Worm (Caenorhabditis elegans): ENCODE data around the gene npr-35.

npr-35 gene

DNA sequence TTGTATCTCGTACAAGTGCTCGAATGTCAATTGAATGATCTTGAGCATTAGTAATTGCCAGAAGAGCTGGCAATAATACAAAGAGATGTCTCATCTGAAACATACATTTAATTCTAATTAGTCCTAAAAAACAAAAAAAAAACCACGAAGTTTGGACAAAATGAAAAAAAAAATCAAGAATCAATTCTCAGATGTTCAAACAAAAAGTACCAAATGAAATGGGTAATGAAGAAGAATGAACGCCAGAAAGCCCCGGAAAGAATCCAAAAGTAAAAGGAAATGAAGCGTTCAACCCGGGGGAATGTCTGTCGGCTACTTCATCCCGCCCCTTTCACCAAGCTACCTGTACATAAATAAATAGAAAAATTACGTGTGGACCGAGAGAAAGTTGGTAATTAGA is 25.7 kb upstream of the npr-35 start, which contains the start of gene F33D4.6:
Gene F33D4.6 (minus strand): TSS at position 101 of the 400 bp plus-strand sequence.
- TF ChIP-seq hif-1 (tag; optimal IDR thresholded peaks at IDR 0.05) (no peak), ceh-28 (tag; optimal IDR thresholded peaks at IDR 0.05) (no peak), daf-16 (GFP tag; optimal IDR thresholded peaks at IDR 0.05) (no peak), daf-16 (tag; optimal IDR thresholded peaks at IDR 0.05) (no peak), lin-39 (tag; optimal IDR thresholded peaks at IDR 0.05) (no peak), php-3 (GFP tag; IDR thresholded peaks at IDR 0.05) (no peak), aly-2 (tag; optimal IDR thresholded peaks at IDR 0.05) (no peak), duxl-1 (tag; optimal IDR thresholded peaks at IDR 0.05; ENCODE audit: poor library complexity) (no peak), lin-15B (tag; optimal IDR thresholded peaks at IDR 0.05) (no peak), unc-130 (GFP tag; optimal IDR thresholded peaks at IDR 0.05) (no peak), cey-2 (tag; optimal IDR thresholded peaks at IDR 0.05; ENCODE audit: borderline replicate concordance, insufficient read depth) (no peak), daf-8 (GFP tag; IDR thresholded peaks at IDR 0.05) (no peak), D1046.2 (GFP tag; IDR thresholded peaks at IDR 0.05) (no peak), nhr-76 (tag; optimal IDR thresholded peaks at IDR 0.05) (no peak), ZK546.5 (tag; optimal IDR thresholded peaks at IDR 0.05) (no peak), F26F4.8 (GFP tag; conservative IDR thresholded peaks at IDR 0.05) (no peak)

DNA sequence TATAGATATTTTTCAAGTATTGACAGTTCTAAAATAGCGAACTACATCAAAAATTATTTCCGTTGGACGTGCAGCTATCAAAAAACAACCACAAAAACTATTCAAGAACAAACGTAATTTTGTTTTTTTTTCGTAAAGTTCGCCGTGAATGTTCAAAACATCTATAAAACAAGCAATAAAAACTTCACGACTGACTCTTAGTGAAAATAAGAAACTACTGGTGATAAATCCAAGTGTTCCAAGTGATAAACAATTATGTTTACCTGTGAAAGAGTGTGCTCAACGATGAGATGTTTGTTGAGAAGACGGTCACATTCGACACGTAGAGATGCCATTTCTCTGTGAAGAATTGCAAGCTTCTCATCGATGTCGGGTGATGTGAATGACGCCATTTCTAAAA is 20.8 kb upstream of the npr-35 start, which contains the start of gene C50F7.6:
Gene C50F7.6 (minus strand): TSS at position 394 of the 400 bp plus-strand sequence.
- no peak for TF ChIP-seq gei-8 (GFP tag; optimal IDR thresholded peaks at IDR 0.05)
- no peak for TF ChIP-seq F10B5.3 (tag; optimal IDR thresholded peaks at IDR 0.05)
- TF ChIP-seq egl-43 (GFP tag; IDR thresholded peaks at IDR 0.05): no peak
- TF ChIP-seq unc-62 (GFP tag; optimal IDR thresholded peaks at IDR 0.05 in 1 of 2): no peak
- no peak for TF ChIP-seq unc-62 (tag; optimal IDR thresholded peaks at IDR 0.05)
- peak in 1 of 2 experiments; percentile 78 for TF ChIP-seq daf-16 (GFP tag; optimal IDR thresholded peaks at IDR 0.05)
- TF ChIP-seq daf-16 (tag; optimal IDR thresholded peaks at IDR 0.05): no peak

DNA sequence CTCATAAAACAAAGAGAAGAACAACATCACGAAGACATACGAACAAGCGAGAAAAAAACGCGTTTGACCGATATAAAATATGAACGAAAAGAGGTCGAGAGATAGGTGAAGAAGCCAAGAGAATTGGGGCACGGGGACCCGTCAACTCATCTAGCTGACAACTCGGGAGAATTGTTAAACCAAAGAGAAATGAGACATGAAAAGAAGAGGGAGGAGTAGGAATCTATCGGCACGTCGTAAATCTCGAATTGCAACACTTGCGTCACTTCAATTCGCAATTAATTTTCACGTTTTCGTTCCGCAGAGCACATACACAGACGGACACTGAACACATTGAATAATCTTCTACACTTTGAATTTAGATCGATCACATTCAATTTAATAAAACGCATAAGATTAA is 20.1 kb upstream of the npr-35 start:
- TF ChIP-seq nhr-6 (tag; optimal IDR thresholded peaks at IDR 0.05): no peak
- TF ChIP-seq unc-130 (GFP tag; optimal IDR thresholded peaks at IDR 0.05): no peak
- no peak for TF ChIP-seq ZK546.5 (tag; optimal IDR thresholded peaks at IDR 0.05)
- no peak for TF ChIP-seq tag-97 (GFP tag; IDR thresholded peaks at IDR 0.05)
- TF ChIP-seq unc-62 (GFP tag; optimal IDR thresholded peaks at IDR 0.05 in 1 of 2): peak in 1 of 2 experiments; percentile 7
- no peak for TF ChIP-seq unc-62 (tag; optimal IDR thresholded peaks at IDR 0.05)
- TF ChIP-seq pqm-1 (tag; optimal IDR thresholded peaks at IDR 0.05): no peak
- TF ChIP-seq fos-1 (tag; optimal IDR thresholded peaks at IDR 0.05): no peak
- TF ChIP-seq nhr-77 (tag; optimal IDR thresholded peaks at IDR 0.05): no peak
- TF ChIP-seq sdz-12 (GFP tag; optimal IDR thresholded peaks at IDR 0.05): no peak

DNA sequence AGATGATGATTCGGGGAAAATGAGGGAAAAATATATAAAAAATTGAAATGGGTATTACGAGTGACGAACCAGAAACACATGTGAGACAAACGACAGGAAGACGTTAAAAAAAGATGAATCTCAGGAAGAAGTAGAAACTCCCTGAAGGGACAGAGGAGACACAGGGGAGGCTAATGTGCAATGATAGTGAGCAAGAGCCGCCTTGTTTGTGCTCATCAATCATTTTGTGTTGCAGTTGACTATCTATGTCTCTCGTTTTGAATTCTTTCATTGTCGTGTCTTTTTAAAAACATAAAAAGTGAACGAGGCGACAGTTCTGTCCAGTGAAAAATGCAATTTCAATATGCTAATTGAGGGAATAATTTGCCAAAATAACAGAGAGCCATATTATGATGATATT is 18.7 kb upstream of the npr-35 start:
- TF ChIP-seq daf-12 (tag; optimal IDR thresholded peaks at IDR 0.05) (no peak), aha-1 (tag) (peak; percentile 69), vab-7 (GFP tag; IDR thresholded peaks at IDR 0.05) (no peak), fkh-10 (GFP tag; optimal IDR thresholded peaks at IDR 0.05) (no peak), unc-62 (GFP tag; optimal IDR thresholded peaks at IDR 0.05 in 1 of 2) (peak in 1 of 2 experiments; percentile 14), unc-62 (tag; optimal IDR thresholded peaks at IDR 0.05) (no peak), rbr-2 (tag; optimal IDR thresholded peaks at IDR 0.05) (no peak)

DNA sequence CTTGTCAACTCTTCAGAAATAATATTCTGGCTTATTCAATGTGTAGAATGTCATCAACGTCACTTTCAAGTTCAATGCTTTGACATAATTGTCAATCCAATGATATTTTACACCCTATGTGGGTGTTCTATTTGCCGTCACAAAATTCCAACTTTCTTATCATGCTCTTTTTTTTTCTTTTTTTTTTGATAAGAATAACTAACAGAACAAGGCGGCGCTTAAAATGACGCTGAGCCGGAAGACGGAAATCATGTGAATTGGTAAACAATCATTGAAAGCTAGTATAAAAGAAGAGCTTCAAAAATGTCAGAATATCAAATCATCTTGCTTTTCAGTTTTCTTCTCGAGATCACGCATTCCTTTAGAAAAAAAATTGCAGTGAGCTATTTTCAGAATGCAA is 17.3 kb upstream of the npr-35 start, which contains the start of gene C50F7.5:
Gene C50F7.5 (plus strand): TSS at position 395 of the 400 bp plus-strand sequence.
- TF ChIP-seq dve-1 (tag; optimal IDR thresholded peaks at IDR 0.05; ENCODE audit: insufficient read depth) (peak; percentile 40), ceh-62 (tag; optimal IDR thresholded peaks at IDR 0.05) (no peak), pqm-1 (tag; optimal IDR thresholded peaks at IDR 0.05) (peak; percentile 68)

Measured in whole organism, L4 larva.